Worm (Caenorhabditis elegans): ENCODE data around the gene Y71H2AL.4.

- TF ChIP-seq nhr-12 (tag; optimal IDR thresholded peaks at IDR 0.05) (no peak), lin-13 (tag; optimal IDR thresholded peaks at IDR 0.05) (no peak), sptf-1 (tag; optimal IDR thresholded peaks at IDR 0.05) (no peak), flh-1 (GFP tag; optimal IDR thresholded peaks at IDR 0.05) (no peak), ztf-11 (tag; optimal IDR thresholded peaks at IDR 0.05) (no peak), nhr-237 (tag; optimal IDR thresholded peaks at IDR 0.05) (no peak), blmp-1 (tag; optimal IDR thresholded peaks at IDR 0.05) (no peak), nhr-28 (tag; optimal IDR thresholded peaks at IDR 0.05) (no peak), snpc-4 (tag; optimal IDR thresholded peaks at IDR 0.05) (no peak)
Observed at ce11 chrIII:2675449-2675848, 10.8 kb upstream of the Y71H2AL.4 start.
